Worm (Caenorhabditis elegans) whole organism, L4 larva: ENCODE results near the gene T12A7.6.

Experiments used
- D1046.2 ChIP-seq: fragments of 200-800 bp; sonication (Bioruptor generic); IDR thresholded peaks from 2 replicates; pipeline ENCODE4 v1.3.6; 2022; ENCODE audit warnings: missing genetic modification characterization, missing compliant biosample characterization
- F49E8.2 ChIP-seq: sonication (generic microtip); optimal IDR thresholded peaks from 2 replicates; lab custom pipeline; 2016; ENCODE audit warnings: missing compliant biosample characterization, mild to moderate bottlenecking, missing genetic modification characterization, borderline replicate concordance
- ZK337.2 ChIP-seq: fragments of 200-800 bp; sonication (Bioruptor generic); IDR thresholded peaks from 2 replicates; pipeline ENCODE4 v1.3.6; 2022; ENCODE audit warnings: missing genetic modification reagents, missing genetic modification characterization, missing compliant biosample characterization
- aly-2 ChIP-seq: sonication (generic microtip); optimal IDR thresholded peaks from 2 replicates; lab custom pipeline; 2018; ENCODE audit warnings: missing biosample characterization, missing genetic modification characterization
- arid-1 ChIP-seq: fragments of 200-800 bp; sonication (Bioruptor generic); conservative IDR thresholded peaks from 2 replicates; pipeline ENCODE4 v1.3.6; 2022; ENCODE audit warnings: missing genetic modification reagents, missing genetic modification characterization, missing compliant biosample characterization
- ces-1 ChIP-seq: fragments of 150-350 bp; sonication (generic microtip); optimal IDR thresholded peaks from 4 replicates; lab custom pipeline; 2014; ENCODE audit warnings: missing biosample characterization, missing genetic modification reagents, missing genetic modification characterization
- cey-2 ChIP-seq: sonication (generic microtip); optimal IDR thresholded peaks from 3 replicates; lab custom pipeline; 2017; ENCODE audit warnings: missing genetic modification characterization, mild to moderate bottlenecking, missing compliant biosample characterization, antibody characterized with exemption, borderline replicate concordance; ENCODE audit not compliant: insufficient read depth
- lin-13 ChIP-seq: fragments of 150-350 bp; optimal IDR thresholded peaks from 2 replicates; lab custom pipeline; 2014; ENCODE audit warnings: missing biosample characterization, missing genetic modification reagents, missing genetic modification characterization
- madf-5 ChIP-seq, 2 experiments: fragments of 200-800 bp; sonication (Bioruptor generic); IDR thresholded peaks; 2 replicates each; pipeline ENCODE4 v1.3.6; 2022; ENCODE audit warnings: missing compliant biosample characterization in 2 of 2, missing genetic modification characterization in 2 of 2
- mep-1 ChIP-seq: fragments of 150-350 bp; sonication (generic microtip); optimal IDR thresholded peaks from 3 replicates; lab custom pipeline; 2014; ENCODE audit warnings: missing biosample characterization, missing genetic modification characterization
- nhr-11 ChIP-seq: fragments of 150-350 bp; optimal IDR thresholded peaks from 2 replicates; lab custom pipeline; 2014; ENCODE audit warnings: missing biosample characterization, missing genetic modification characterization
- nhr-237 ChIP-seq: sonication (generic microtip); optimal IDR thresholded peaks from 2 replicates; lab custom pipeline; 2017; ENCODE audit warnings: missing biosample characterization, missing genetic modification characterization
- nhr-41 ChIP-seq: fragments of 200-800 bp; sonication (Bioruptor generic); IDR thresholded peaks from 2 replicates; pipeline ENCODE4 v1.3.6; 2022; ENCODE audit warnings: missing genetic modification reagents, missing genetic modification characterization, missing compliant biosample characterization
- rbr-2 ChIP-seq: sonication (generic microtip); optimal IDR thresholded peaks from 2 replicates; lab custom pipeline; 2016; ENCODE audit warnings: missing genotype, missing genetic modification characterization, missing compliant biosample characterization

- TF ChIP-seq nhr-11 (tag; lab: Kevin White, UChicago) (no peak), arid-1 (GFP tag; lab: Robert Waterston, UW) (no peak), D1046.2 (GFP tag; lab: Robert Waterston, UW) (no peak), cey-2 (tag; lab: Kevin White, UChicago) (no peak), lin-13 (GFP tag; lab: Kevin White, UChicago) (no peak), aly-2 (tag; lab: Kevin White, UChicago) (no peak), mep-1 (tag; lab: Kevin White, UChicago) (no peak), madf-5 (GFP tag; IDR thresholded peaks at IDR 0.05; lab: Robert Waterston, UW) (no peak), nhr-41 (no peak), ZK337.2 (no peak), rbr-2 (no peak), nhr-237 (no peak), F49E8.2 (tag; lab: Kevin White, UChicago) (no peak), ces-1 (GFP tag; lab: Kevin White, UChicago) (no peak)
Observed at ce11 chrIV:11701878-11702277, 47.1 kb upstream of the T12A7.6 start.
